Worm (Caenorhabditis elegans) whole organism, mixed stage, embryonic: Measurements from ENCODE around the gene Y38E10A.8.
"Not testable (repeated sequence)": the region's sequence is repeated elsewhere in the genome, so short reads cannot be mapped to it uniquely, and the experiment has no call there.

Experiments used
- M03D4.4 ChIP-seq: sonication (generic microtip); optimal IDR thresholded peaks from 2 replicates; lab custom pipeline; 2017; ENCODE audit warnings: mild to moderate bottlenecking, missing genetic modification characterization, missing compliant biosample characterization
- bed-3 ChIP-seq: fragments of 200-800 bp; sonication (Bioruptor generic); optimal IDR thresholded peaks from 3 replicates; lab custom pipeline; 2018; ENCODE audit warnings: mild to moderate bottlenecking, missing genetic modification characterization, moderate library complexity, missing compliant biosample characterization
- blmp-1 ChIP-seq: fragments of 150-350 bp; optimal IDR thresholded peaks from 2 replicates; lab custom pipeline; 2014; ENCODE audit warnings: missing biosample characterization, missing genetic modification characterization
- ceh-39 ChIP-seq: fragments of 150-350 bp; optimal IDR thresholded peaks from 2 replicates; lab custom pipeline; 2014; ENCODE audit warnings: missing biosample characterization, missing genetic modification characterization
- ceh-43 ChIP-seq: fragments of 200-800 bp; sonication (Bioruptor generic); optimal IDR thresholded peaks from 2 replicates; lab custom pipeline; 2018; ENCODE audit warnings: mild to moderate bottlenecking, missing genetic modification characterization, moderate library complexity, missing compliant biosample characterization
- ceh-83 ChIP-seq: fragments of 200-800 bp; sonication (Bioruptor generic); optimal IDR thresholded peaks from 2 replicates; lab custom pipeline; 2018; ENCODE audit warnings: mild to moderate bottlenecking, missing genetic modification characterization, missing compliant biosample characterization
- ces-1 ChIP-seq: fragments of 150-350 bp; optimal IDR thresholded peaks from 2 replicates; lab custom pipeline; 2014; ENCODE audit warnings: missing biosample characterization, missing genetic modification reagents, missing genetic modification characterization
- cnd-1 ChIP-seq: fragments of 200-800 bp; sonication (Bioruptor generic); optimal IDR thresholded peaks from 2 replicates; lab custom pipeline; 2018; ENCODE audit warnings: mild to moderate bottlenecking, missing genetic modification characterization, missing compliant biosample characterization
- drap-1 ChIP-seq: fragments of 200-800 bp; sonication (Bioruptor generic); optimal IDR thresholded peaks from 3 replicates; lab custom pipeline; 2018; ENCODE audit warnings: mild to moderate bottlenecking, missing genetic modification characterization, missing compliant biosample characterization
- elt-1 ChIP-seq: sonication (generic microtip); optimal IDR thresholded peaks from 2 replicates; lab custom pipeline; 2017; ENCODE audit warnings: missing genetic modification characterization, mild to moderate bottlenecking, missing compliant biosample characterization, antibody characterized with exemption, moderate library complexity, borderline replicate concordance; ENCODE audit not compliant: insufficient read depth
- flh-1 ChIP-seq: fragments of 200-800 bp; sonication (Bioruptor generic); optimal IDR thresholded peaks from 2 replicates; lab custom pipeline; 2018; ENCODE audit warnings: mild to moderate bottlenecking, missing genetic modification characterization, moderate library complexity, missing compliant biosample characterization
- ham-2 ChIP-seq: fragments of 200-800 bp; sonication (Bioruptor generic); optimal IDR thresholded peaks from 2 replicates; lab custom pipeline; 2018; ENCODE audit warnings: mild to moderate bottlenecking, missing genetic modification characterization, missing compliant biosample characterization
- hlh-1 ChIP-seq: fragments of 150-350 bp; optimal IDR thresholded peaks from 2 replicates; lab custom pipeline; 2014; ENCODE audit warnings: missing biosample characterization, missing genetic modification reagents, missing genetic modification characterization
- lin-13 ChIP-seq: fragments of 150-350 bp; optimal IDR thresholded peaks from 2 replicates; lab custom pipeline; 2014; ENCODE audit warnings: missing biosample characterization, missing genetic modification characterization
- lin-32 ChIP-seq: fragments of 200-800 bp; sonication (Bioruptor generic); optimal IDR thresholded peaks from 2 replicates; lab custom pipeline; 2018; ENCODE audit warnings: mild to moderate bottlenecking, missing genetic modification characterization, missing compliant biosample characterization
- lsy-2 ChIP-seq: fragments of 150-350 bp; optimal IDR thresholded peaks from 2 replicates; lab custom pipeline; 2014; ENCODE audit warnings: missing biosample characterization, missing genetic modification characterization
- mab-5 ChIP-seq: fragments of 150-350 bp; optimal IDR thresholded peaks from 2 replicates; lab custom pipeline; 2014; ENCODE audit warnings: missing biosample characterization, missing genetic modification characterization
- mep-1 ChIP-seq: fragments of 150-350 bp; optimal IDR thresholded peaks from 2 replicates; lab custom pipeline; 2017; ENCODE audit warnings: missing biosample characterization, missing genetic modification reagents, missing genetic modification characterization, inconsistent platforms
- mls-2 ChIP-seq: sonication (generic microtip); optimal IDR thresholded peaks from 2 replicates; lab custom pipeline; 2016; ENCODE audit warnings: mild to moderate bottlenecking, missing genetic modification characterization, moderate library complexity, missing compliant biosample characterization
- nhr-12 ChIP-seq: fragments of 150-350 bp; optimal IDR thresholded peaks from 2 replicates; lab custom pipeline; 2014; ENCODE audit warnings: missing biosample characterization, missing genetic modification characterization
- nhr-2 ChIP-seq: fragments of 150-350 bp; optimal IDR thresholded peaks from 2 replicates; lab custom pipeline; 2014; ENCODE audit warnings: missing biosample characterization, missing genetic modification characterization
- nhr-237 ChIP-seq: fragments of 150-350 bp; optimal IDR thresholded peaks from 2 replicates; lab custom pipeline; 2014; ENCODE audit warnings: missing biosample characterization, missing genetic modification characterization
- nhr-28 ChIP-seq: fragments of 150-350 bp; optimal IDR thresholded peaks from 2 replicates; lab custom pipeline; 2014; ENCODE audit warnings: missing biosample characterization, missing genetic modification characterization
- nhr-76 ChIP-seq: sonication (generic microtip); optimal IDR thresholded peaks from 2 replicates; lab custom pipeline; 2017; ENCODE audit warnings: missing biosample characterization, missing genetic modification characterization
- sem-2 ChIP-seq: fragments of 200-800 bp; sonication (Bioruptor generic); optimal IDR thresholded peaks from 2 replicates; lab custom pipeline; 2018; ENCODE audit warnings: mild to moderate bottlenecking, missing genetic modification characterization, missing compliant biosample characterization
- sptf-1 ChIP-seq: sonication (generic microtip); optimal IDR thresholded peaks from 2 replicates; lab custom pipeline; 2017; ENCODE audit warnings: mild to moderate bottlenecking, missing genetic modification characterization, moderate library complexity, missing compliant biosample characterization
- tbx-8 ChIP-seq: fragments of 200-800 bp; sonication (Bioruptor generic); optimal IDR thresholded peaks from 2 replicates; lab custom pipeline; 2018; ENCODE audit warnings: mild to moderate bottlenecking, missing genetic modification characterization, moderate library complexity, missing compliant biosample characterization
- unc-120 ChIP-seq: sonication (generic microtip); optimal IDR thresholded peaks from 2 replicates; lab custom pipeline; 2017; ENCODE audit warnings: missing genetic modification characterization, missing compliant biosample characterization; ENCODE audit not compliant: poor library complexity, severe bottlenecking
- unc-62 ChIP-seq: fragments of 150-350 bp; optimal IDR thresholded peaks from 2 replicates; lab custom pipeline; 2014; ENCODE audit warnings: missing biosample characterization, missing genetic modification reagents, missing genetic modification characterization

The Y38E10A.8 gene

ce11 chrII:12622843-12623242, 15.8 kb downstream of the Y38E10A.8 start:
- TF ChIP-seq sptf-1 (no peak), mab-5 (tag; lab: Kevin White, UChicago) (no peak), ceh-39 (tag; lab: Kevin White, UChicago) (no peak), unc-120 (tag; lab: Kevin White, UChicago) (no peak)

ce11 chrII:12624433-12624832, 17.4 kb downstream of the Y38E10A.8 start, which contains the start of gene Y38E10A.14:
TSS of gene Y38E10A.14 (minus strand) at chrII:12624533.
- not testable (repeated sequence) for TF ChIP-seq ceh-43 (GFP tag; lab: Kevin White, UChicago); mab-5 (tag; lab: Kevin White, UChicago); lin-32 (GFP tag; lab: Kevin White, UChicago)

- TF ChIP-seq ham-2 (no peak), ceh-43 (GFP tag; lab: Kevin White, UChicago) (no peak), unc-120 (tag; lab: Kevin White, UChicago) (no peak), drap-1 (GFP tag; lab: Kevin White, UChicago) (no peak), elt-1 (tag; lab: Kevin White, UChicago) (no peak), lin-32 (GFP tag; lab: Kevin White, UChicago) (no peak), lin-13 (tag; lab: Kevin White, UChicago) (no peak), cnd-1 (no peak), tbx-8 (GFP tag; lab: Kevin White, UChicago) (no peak), ces-1 (GFP tag; lab: Kevin White, UChicago) (no peak), bed-3 (GFP tag; lab: Kevin White, UChicago) (no peak), lsy-2 (no peak), nhr-237 (no peak), mls-2 (tag; lab: Kevin White, UChicago) (no peak), nhr-2 (tag; lab: Kevin White, UChicago) (no peak), nhr-76 (tag; lab: Kevin White, UChicago) (no peak), M03D4.4 (no peak), sem-2 (GFP tag; lab: Kevin White, UChicago) (no peak), hlh-1 (no peak)
- TF ChIP-seq, all 35 proteins: peak for 0
Observed at ce11 chrII:12625673-12626072, 18.7 kb downstream of the Y38E10A.8 start.

ce11 chrII:12626120-12626624, 19.2 kb downstream of the Y38E10A.8 start:
- TF ChIP-seq flh-1 (GFP tag; lab: Kevin White, UChicago) (no peak), blmp-1 (tag; lab: Kevin White, UChicago) (no peak)

ce11 chrII:12626887-12627286, 19.9 kb downstream of the Y38E10A.8 start, which contains the start of gene nspe-7:
TSS of gene nspe-7 (plus strand) at chrII:12627187.
- TF ChIP-seq elt-1 (tag; lab: Kevin White, UChicago) = no peak
- no peak for TF ChIP-seq unc-120 (tag; lab: Kevin White, UChicago)
- no peak for TF ChIP-seq flh-1 (GFP tag; lab: Kevin White, UChicago)
- no peak for TF ChIP-seq cnd-1
- TF ChIP-seq ham-2 = no peak
- no peak for TF ChIP-seq mep-1 (tag; lab: Kevin White, UChicago)
- no peak for TF ChIP-seq nhr-12 (tag; lab: Kevin White, UChicago)
- TF ChIP-seq lsy-2 = no peak
- no peak for TF ChIP-seq ceh-83
- TF ChIP-seq nhr-28 (tag; lab: Kevin White, UChicago) = no peak
- TF ChIP-seq ceh-43 (GFP tag; lab: Kevin White, UChicago) = no peak
- no peak for TF ChIP-seq unc-62
- no peak for TF ChIP-seq ces-1 (GFP tag; lab: Kevin White, UChicago)
- no peak for TF ChIP-seq ceh-39 (tag; lab: Kevin White, UChicago)
- no peak for TF ChIP-seq sem-2 (GFP tag; lab: Kevin White, UChicago)
- TF ChIP-seq sptf-1 = no peak
- TF ChIP-seq blmp-1 (tag; lab: Kevin White, UChicago) = no peak
- no peak for TF ChIP-seq mab-5 (tag; lab: Kevin White, UChicago)
- no peak for TF ChIP-seq M03D4.4
